Worm (Caenorhabditis elegans) whole organism, L4 larva: ENCODE results near the gene cyn-7.

Experiments used
- F10B5.3 ChIP-seq: sonication (generic microtip); optimal IDR thresholded peaks from 2 replicates; lab custom pipeline; 2016; ENCODE audit warnings: mild to moderate bottlenecking, missing genetic modification characterization, missing compliant biosample characterization
- F26F4.8 ChIP-seq: fragments of 200-800 bp; sonication (Bioruptor generic); conservative IDR thresholded peaks from 2 replicates; pipeline ENCODE4 v1.3.6; 2022; ENCODE audit warnings: missing genetic modification characterization, missing compliant biosample characterization
- F37D6.2 ChIP-seq: sonication (generic microtip); optimal IDR thresholded peaks from 2 replicates; lab custom pipeline; 2016; ENCODE audit warnings: mild to moderate bottlenecking, missing genetic modification characterization, missing compliant biosample characterization
- F49E8.2 ChIP-seq: sonication (generic microtip); optimal IDR thresholded peaks from 2 replicates; lab custom pipeline; 2016; ENCODE audit warnings: missing compliant biosample characterization, mild to moderate bottlenecking, missing genetic modification characterization, borderline replicate concordance
- Y48G9A.11 ChIP-seq: fragments of 200-800 bp; sonication (Bioruptor generic); IDR thresholded peaks from 2 replicates; pipeline ENCODE4 v1.3.6; 2022; ENCODE audit warnings: missing genetic modification reagents, missing genetic modification characterization, missing compliant biosample characterization
- ZK337.2 ChIP-seq: fragments of 200-800 bp; sonication (Bioruptor generic); IDR thresholded peaks from 2 replicates; pipeline ENCODE4 v1.3.6; 2022; ENCODE audit warnings: missing genetic modification reagents, missing genetic modification characterization, missing compliant biosample characterization
- aly-2 ChIP-seq: sonication (generic microtip); optimal IDR thresholded peaks from 2 replicates; lab custom pipeline; 2018; ENCODE audit warnings: missing biosample characterization, missing genetic modification characterization
- arid-1 ChIP-seq: fragments of 200-800 bp; sonication (Bioruptor generic); conservative IDR thresholded peaks from 2 replicates; pipeline ENCODE4 v1.3.6; 2022; ENCODE audit warnings: missing genetic modification reagents, missing genetic modification characterization, missing compliant biosample characterization
- ceh-20 ChIP-seq: fragments of 200-800 bp; sonication (Bioruptor generic); IDR thresholded peaks from 2 replicates; pipeline ENCODE4 v1.3.6; 2022; ENCODE audit warnings: missing genetic modification reagents, missing genetic modification characterization, missing compliant biosample characterization
- dmd-6 ChIP-seq: fragments of 200-800 bp; sonication (Bioruptor generic); IDR thresholded peaks from 2 replicates; pipeline ENCODE4 v1.3.6; 2022; ENCODE audit warnings: missing genetic modification reagents, missing genetic modification characterization, missing compliant biosample characterization
- dve-1 ChIP-seq: sonication (generic microtip); optimal IDR thresholded peaks from 2 replicates; lab custom pipeline; 2017; ENCODE audit warnings: antibody characterized with exemption, mild to moderate bottlenecking, missing genetic modification characterization, missing compliant biosample characterization; ENCODE audit not compliant: insufficient read depth
- fos-1 ChIP-seq: fragments of 150-350 bp; optimal IDR thresholded peaks from 2 replicates; lab custom pipeline; 2014; ENCODE audit warnings: missing biosample characterization, missing genetic modification characterization
- hlh-11 ChIP-seq: fragments of 200-800 bp; sonication (Bioruptor generic); optimal IDR thresholded peaks from 2 replicates; lab custom pipeline; 2018; ENCODE audit warnings: mild to moderate bottlenecking, missing genetic modification characterization, missing compliant biosample characterization
- hlh-30 ChIP-seq: sonication (generic microtip); optimal IDR thresholded peaks from 2 replicates; lab custom pipeline; 2017; ENCODE audit warnings: antibody characterized with exemption, mild to moderate bottlenecking, missing genetic modification characterization, missing compliant biosample characterization; ENCODE audit not compliant: insufficient read depth
- lin-13 ChIP-seq: fragments of 150-350 bp; optimal IDR thresholded peaks from 2 replicates; lab custom pipeline; 2014; ENCODE audit warnings: missing biosample characterization, missing genetic modification reagents, missing genetic modification characterization
- lin-38 ChIP-seq: fragments of 200-800 bp; sonication (Bioruptor generic); IDR thresholded peaks from 2 replicates; pipeline ENCODE4 v1.3.6; 2022; ENCODE audit warnings: missing genetic modification reagents, missing genetic modification characterization, missing compliant biosample characterization
- lin-39 ChIP-seq: fragments of 150-350 bp; optimal IDR thresholded peaks from 2 replicates; lab custom pipeline; 2014; ENCODE audit warnings: missing biosample characterization, missing genetic modification reagents, missing genetic modification characterization
- madf-5 ChIP-seq, 2 experiments: fragments of 200-800 bp; sonication (Bioruptor generic); IDR thresholded peaks; 2 replicates each; pipeline ENCODE4 v1.3.6; 2022; ENCODE audit warnings: missing compliant biosample characterization in 2 of 2, missing genetic modification characterization in 2 of 2
- mdl-1 ChIP-seq, 2 experiments: fragments of 150-350 bp in 1 of 2; sonication (generic microtip) in 1 of 2; optimal IDR thresholded peaks; 2 replicates each; lab custom pipeline; 2014 to 2017; ENCODE audit warnings: missing biosample characterization in 2 of 2, missing genetic modification characterization in 2 of 2
- mdt-29 ChIP-seq: fragments of 200-800 bp; sonication (Bioruptor generic); IDR thresholded peaks from 2 replicates; pipeline ENCODE4 v1.3.6; 2022; ENCODE audit warnings: missing genetic modification reagents, missing genetic modification characterization, missing compliant biosample characterization
- nhr-28 ChIP-seq: fragments of 150-350 bp; optimal IDR thresholded peaks from 2 replicates; lab custom pipeline; 2014; ENCODE audit warnings: missing biosample characterization, missing genetic modification characterization
- php-3 ChIP-seq: fragments of 200-800 bp; sonication (Bioruptor generic); IDR thresholded peaks from 2 replicates; pipeline ENCODE4 v1.3.6; 2022; ENCODE audit warnings: missing genetic modification reagents, missing genetic modification characterization, missing compliant biosample characterization
- pqm-1 ChIP-seq: sonication (generic microtip); optimal IDR thresholded peaks from 2 replicates; lab custom pipeline; 2017; ENCODE audit warnings: missing biosample characterization, missing genetic modification characterization
- snpc-1.2 ChIP-seq: fragments of 200-800 bp; sonication (Bioruptor generic); IDR thresholded peaks from 2 replicates; pipeline ENCODE4 v1.3.6; 2022; ENCODE audit warnings: missing genetic modification reagents, missing genetic modification characterization, missing compliant biosample characterization
- snpc-4 ChIP-seq: fragments of 150-350 bp; optimal IDR thresholded peaks from 2 replicates; lab custom pipeline; 2014; ENCODE audit warnings: missing biosample characterization, missing genetic modification characterization
- spr-3 ChIP-seq: fragments of 200-800 bp; sonication (Bioruptor generic); optimal IDR thresholded peaks from 2 replicates; lab custom pipeline; 2018; ENCODE audit warnings: mild to moderate bottlenecking, missing genetic modification characterization, missing compliant biosample characterization
- tra-1 ChIP-seq: fragments of 200-800 bp; sonication (Bioruptor generic); IDR thresholded peaks from 2 replicates; pipeline ENCODE4 v1.3.6; 2022; ENCODE audit warnings: missing genetic modification reagents, missing genetic modification characterization, missing compliant biosample characterization
- unc-130 ChIP-seq: sonication (generic microtip); optimal IDR thresholded peaks from 2 replicates; lab custom pipeline; 2016; ENCODE audit warnings: missing genetic modification reagents, missing genetic modification characterization, missing compliant biosample characterization
- unc-39 ChIP-seq: sonication (generic microtip); optimal IDR thresholded peaks from 2 replicates; lab custom pipeline; 2017; ENCODE audit warnings: missing biosample characterization, missing genetic modification characterization
- vab-7 ChIP-seq: fragments of 200-800 bp; sonication (Bioruptor generic); IDR thresholded peaks from 2 replicates; pipeline ENCODE4 v1.3.6; 2022; ENCODE audit warnings: missing genetic modification reagents, missing genetic modification characterization, missing compliant biosample characterization
- zag-1 ChIP-seq: fragments of 150-350 bp; optimal IDR thresholded peaks from 2 replicates; lab custom pipeline; 2014; ENCODE audit warnings: missing biosample characterization, missing genetic modification characterization
- zfp-3 ChIP-seq: fragments of 200-800 bp; sonication (Bioruptor generic); conservative IDR thresholded peaks from 2 replicates; pipeline ENCODE4 v1.3.6; 2022; ENCODE audit warnings: missing genetic modification reagents, missing genetic modification characterization, missing compliant biosample characterization
- ztf-7 ChIP-seq: fragments of 150-350 bp; optimal IDR thresholded peaks from 2 replicates; lab custom pipeline; 2014; ENCODE audit warnings: missing biosample characterization, missing genetic modification characterization

Gene cyn-7

DNA sequence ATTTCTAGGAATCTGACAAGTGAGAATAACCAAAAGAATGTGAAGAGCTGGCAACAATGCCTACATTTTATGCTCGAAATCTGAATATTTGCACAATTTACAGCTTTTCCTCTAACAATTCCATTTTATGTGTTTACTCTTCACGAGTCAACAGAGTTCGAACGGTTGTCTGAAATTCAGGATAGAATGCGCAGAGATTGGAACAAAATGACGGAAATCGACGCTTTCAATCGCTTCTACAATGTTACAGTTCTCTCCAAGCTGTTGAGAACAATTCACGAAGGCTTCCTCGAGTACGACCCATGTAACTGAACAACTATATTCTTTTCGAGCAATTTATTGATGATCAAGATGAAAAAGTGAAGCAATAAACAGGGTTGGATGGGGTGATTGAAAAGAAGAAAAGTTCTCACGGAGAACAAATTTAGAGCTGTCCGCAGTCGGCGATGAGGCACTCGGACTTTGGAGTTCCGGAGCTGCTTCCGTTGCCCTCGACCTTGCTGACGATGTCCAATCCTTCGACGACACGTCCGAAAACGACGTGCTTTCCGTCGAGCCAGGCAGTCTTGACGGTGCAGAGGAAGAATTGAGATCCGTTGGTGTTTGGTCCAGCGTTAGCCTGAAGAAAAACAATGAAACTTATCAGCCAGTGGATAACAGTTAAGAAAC lies 785 bp downstream of the cyn-7 start, which contains the start of gene Y75B12B.3 (continued):
- 0 out of 2 replicates have a peak, but pooled peaks have one; percentile 42 for TF ChIP-seq mdt-29 (GFP tag; lab: Robert Waterston, UW)
- TF ChIP-seq, all 104 proteins: peak for 22

DNA sequence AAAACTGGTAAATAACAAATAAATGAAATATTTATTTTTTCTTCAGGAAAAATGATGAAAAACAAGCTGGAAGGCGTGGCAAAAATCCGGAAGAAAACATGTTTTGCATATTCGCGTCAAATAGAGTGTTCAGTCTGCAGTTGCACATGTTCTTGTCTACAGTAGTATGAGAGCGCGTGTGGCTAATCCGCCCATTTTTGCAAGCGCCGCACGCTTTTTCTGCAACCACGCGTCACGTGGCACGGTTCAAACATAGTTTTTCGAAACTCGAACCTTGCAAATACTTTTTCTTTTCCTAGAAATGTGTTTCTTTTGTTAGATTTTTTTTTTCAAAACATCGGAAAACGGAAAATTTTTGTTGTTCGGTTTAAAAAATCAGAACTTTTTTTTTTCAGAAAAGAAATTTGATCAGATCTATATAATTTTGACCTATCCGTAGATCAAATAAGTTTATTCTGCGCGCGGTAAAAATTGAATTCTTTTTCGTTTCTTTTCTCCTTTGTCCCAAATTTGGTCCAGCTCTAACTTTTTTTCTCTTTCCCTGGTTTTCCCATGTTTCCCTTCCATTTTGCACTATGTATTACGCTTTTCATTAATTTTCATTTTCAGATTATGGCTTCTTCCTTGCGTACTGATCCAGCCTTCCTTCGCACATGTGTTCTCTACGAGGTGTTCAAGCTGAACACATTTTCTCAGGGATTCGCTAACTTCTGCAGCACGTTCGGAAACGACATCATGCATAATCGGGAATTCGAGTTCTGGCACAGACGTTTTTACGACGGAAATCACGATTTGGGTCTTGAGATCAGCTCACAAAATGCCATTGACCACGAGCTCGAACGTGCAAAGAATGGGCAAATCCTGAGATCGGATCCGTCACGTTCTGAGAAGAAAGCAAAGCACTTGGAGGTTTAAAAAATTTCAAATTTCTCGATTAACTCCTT lies 2.8 kb downstream of the cyn-7 start, which contains the start of gene Y75B12B.1:
Gene Y75B12B.1 (plus strand): TSS at position 603 of the 944 bp plus-strand sequence.
- no peak for TF ChIP-seq unc-39 (tag; lab: Kevin White, UChicago)
- peak; percentile 78 for TF ChIP-seq F49E8.2
- no peak for TF ChIP-seq zfp-3 (GFP tag; lab: Robert Waterston, UW)
- peak; percentile 21; the same call in 1 of the 2 replicates for TF ChIP-seq Y48G9A.11 (GFP tag; lab: Robert Waterston, UW)
- TF ChIP-seq hlh-11 (tag; lab: Kevin White, UChicago): no peak
- TF ChIP-seq F37D6.2 (tag; lab: Kevin White, UChicago): no peak
- TF ChIP-seq arid-1: 0 out of 2 replicates have a peak, but pooled peaks have one; percentile 4
- 0 out of 2 replicates have a peak, but pooled peaks have one; percentile 39 for TF ChIP-seq snpc-1.2
- peak; percentile 55 for TF ChIP-seq unc-130 (GFP tag; lab: Kevin White, UChicago)
- TF ChIP-seq spr-3 (GFP tag; lab: Kevin White, UChicago): no peak
- no peak for TF ChIP-seq ZK337.2 (GFP tag; lab: Robert Waterston, UW)
- TF ChIP-seq lin-38 (GFP tag; lab: Robert Waterston, UW): peak; percentile 74
- peak; percentile 12 for TF ChIP-seq lin-13 (GFP tag; lab: Kevin White, UChicago)

DNA sequence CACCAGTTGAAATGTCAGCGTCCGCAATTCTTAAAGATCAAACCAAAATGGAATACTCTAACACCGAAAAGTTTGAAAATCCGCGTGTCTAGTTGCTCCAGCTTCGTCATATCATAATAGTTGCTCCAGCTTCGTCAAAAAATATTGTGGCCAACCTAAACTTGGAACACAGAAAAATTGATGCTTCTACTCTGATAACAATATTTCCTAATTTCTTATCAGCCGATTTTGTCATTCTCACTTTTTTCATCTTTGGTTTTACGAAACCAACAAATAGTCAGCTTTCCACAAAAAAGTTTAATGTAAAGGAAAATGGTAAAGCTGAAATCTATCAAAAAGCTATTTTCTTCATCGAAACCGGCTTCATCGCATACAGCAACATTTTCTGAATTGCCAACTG lies 4.8 kb downstream of the cyn-7 start, which contains the start of gene fbxa-84:
Gene fbxa-84 (plus strand): TSS at position 34 of the 400 bp plus-strand sequence.
- no peak for TF ChIP-seq F10B5.3 (tag; lab: Kevin White, UChicago)
- peak; percentile 10 for TF ChIP-seq nhr-28
- TF ChIP-seq mdl-1 (tag; optimal IDR thresholded peaks at IDR 0.05; lab: Kevin White, UChicago): no peak
- peak; percentile 33; the same call in 1 of the 2 replicates for TF ChIP-seq dmd-6 (GFP tag; lab: Robert Waterston, UW)
- peak; percentile 2 for TF ChIP-seq dve-1 (tag; lab: Kevin White, UChicago)
- peak; percentile 9 for TF ChIP-seq pqm-1 (tag; lab: Kevin White, UChicago)

DNA sequence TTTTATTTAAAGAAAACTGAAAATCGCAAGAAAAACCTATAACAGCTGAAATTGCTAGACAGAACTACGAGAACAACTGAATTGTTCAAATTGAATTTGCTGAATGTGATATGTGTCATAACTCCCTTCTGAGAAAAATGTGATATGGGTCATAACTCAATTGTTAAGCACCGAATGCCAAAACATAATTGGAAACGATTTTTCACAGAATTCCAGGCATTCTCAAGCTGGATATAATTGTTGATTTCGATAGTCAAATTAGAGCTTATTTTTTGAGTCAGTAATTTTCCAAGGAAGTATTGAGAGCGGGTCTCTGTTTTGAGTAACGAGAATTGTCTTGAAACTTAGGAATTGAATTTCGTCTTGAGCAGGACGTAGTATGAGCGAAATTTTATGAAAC lies 5.3 kb downstream of the cyn-7 start:
- TF ChIP-seq lin-38 (GFP tag; lab: Robert Waterston, UW) (no peak), fos-1 (tag; lab: Kevin White, UChicago) (no peak), F26F4.8 (GFP tag; lab: Robert Waterston, UW) (no peak), zag-1 (tag; lab: Kevin White, UChicago) (no peak), madf-5 (GFP tag; IDR thresholded peaks at IDR 0.05; lab: Robert Waterston, UW) (no peak), lin-39 (tag; lab: Kevin White, UChicago) (no peak), aly-2 (no peak), ztf-7 (tag; lab: Kevin White, UChicago) (no peak), ceh-20 (GFP tag; lab: Robert Waterston, UW) (no peak), php-3 (GFP tag; lab: Robert Waterston, UW) (no peak), snpc-4 (tag; lab: Kevin White, UChicago) (no peak), hlh-30 (no peak), tra-1 (no peak), vab-7 (GFP tag; lab: Robert Waterston, UW) (no peak)
